Worm (Caenorhabditis elegans) whole organism, L1 larva: Measurements from ENCODE around the gene elpc-4.

Source experiments
- F16B12.6 ChIP-seq: fragments of 150-350 bp; optimal IDR thresholded peaks from 2 replicates; lab custom pipeline; 2014; ENCODE audit warnings: missing biosample characterization, missing genetic modification characterization
- aha-1 ChIP-seq: fragments of 150-350 bp; optimal IDR thresholded peaks from 2 replicates; lab custom pipeline; 2014; ENCODE audit warnings: missing biosample characterization, missing genetic modification characterization
- alr-1 ChIP-seq: fragments of 200-800 bp; sonication (Bioruptor generic); optimal IDR thresholded peaks from 2 replicates; lab custom pipeline; 2018; ENCODE audit warnings: borderline replicate concordance, mild to moderate bottlenecking, missing genetic modification characterization, missing compliant biosample characterization
- ama-1 ChIP-seq: fragments of 150-350 bp; optimal IDR thresholded peaks from 2 replicates; lab custom pipeline; 2014
- blmp-1 ChIP-seq: fragments of 150-350 bp; optimal IDR thresholded peaks from 2 replicates; lab custom pipeline; 2014; ENCODE audit warnings: missing biosample characterization, missing genetic modification characterization
- ceh-63 ChIP-seq: fragments of 200-800 bp; sonication (Bioruptor generic); optimal IDR thresholded peaks from 2 replicates; lab custom pipeline; 2018; ENCODE audit warnings: mild to moderate bottlenecking, missing genetic modification characterization, missing compliant biosample characterization
- ceh-8 ChIP-seq: fragments of 200-800 bp; sonication (Bioruptor generic); optimal IDR thresholded peaks from 2 replicates; lab custom pipeline; 2018; ENCODE audit warnings: mild to moderate bottlenecking, missing genetic modification characterization, moderate library complexity, missing compliant biosample characterization
- ceh-88 ChIP-seq: fragments of 200-800 bp; sonication (Bioruptor generic); IDR thresholded peaks from 2 replicates; pipeline ENCODE4 v1.3.6; 2022; ENCODE audit warnings: missing genetic modification characterization, missing compliant biosample characterization
- ceh-90 ChIP-seq: sonication (generic microtip); optimal IDR thresholded peaks from 2 replicates; lab custom pipeline; 2016; ENCODE audit warnings: missing genetic modification characterization, missing compliant biosample characterization
- dpl-1 ChIP-seq, 3 experiments: fragments of 150-350 bp in 2 of 3; sonication (generic microtip) in 1 of 3; optimal IDR thresholded peaks; 2 replicates each; lab custom pipeline; 2014 to 2017; ENCODE audit warnings: missing biosample characterization in 3 of 3, missing genetic modification characterization in 3 of 3, missing genetic modification reagents in 3 of 3
- dsc-1 ChIP-seq: sonication (generic microtip); optimal IDR thresholded peaks from 2 replicates; lab custom pipeline; 2016; ENCODE audit warnings: mild to moderate bottlenecking, missing genetic modification characterization, missing compliant biosample characterization
- efl-3 ChIP-seq: fragments of 200-800 bp; sonication (Bioruptor generic); optimal IDR thresholded peaks from 2 replicates; lab custom pipeline; 2018; ENCODE audit warnings: mild to moderate bottlenecking, missing genetic modification characterization, missing compliant biosample characterization
- egl-13 ChIP-seq: sonication (generic microtip); optimal IDR thresholded peaks from 2 replicates; lab custom pipeline; 2016; ENCODE audit warnings: missing genotype, missing genetic modification reagents, missing genetic modification characterization, missing compliant biosample characterization
- elt-3 ChIP-seq, 6 experiments: fragments of 150-350 bp in 1 of 6; sonication (generic microtip); optimal IDR thresholded peaks; 2 replicates each; lab custom pipeline; 2017 to 2018; ENCODE audit warnings: missing biosample characterization in 6 of 6, missing genetic modification characterization in 6 of 6, inconsistent platforms in 1 of 6
- ets-5 ChIP-seq: fragments of 200-800 bp; sonication (Bioruptor generic); IDR thresholded peaks from 2 replicates; pipeline ENCODE4 v1.3.6; 2022; ENCODE audit warnings: missing genetic modification characterization, missing compliant biosample characterization
- fkh-4 ChIP-seq: sonication (generic microtip); optimal IDR thresholded peaks from 2 replicates; lab custom pipeline; 2016; ENCODE audit warnings: missing compliant biosample characterization, missing genetic modification characterization, borderline replicate concordance
- fos-1 ChIP-seq: fragments of 150-350 bp; optimal IDR thresholded peaks from 2 replicates; lab custom pipeline; 2014; ENCODE audit warnings: missing biosample characterization, missing genetic modification characterization
- grh-1 ChIP-seq: fragments of 200-800 bp; sonication (Bioruptor generic); IDR thresholded peaks from 2 replicates; pipeline ENCODE4 v1.3.6; 2022; ENCODE audit warnings: missing genetic modification reagents, missing genetic modification characterization, missing compliant biosample characterization
- hlh-4 ChIP-seq: sonication (generic microtip); optimal IDR thresholded peaks from 2 replicates; lab custom pipeline; 2016; ENCODE audit warnings: mild to moderate bottlenecking, missing genetic modification characterization, missing compliant biosample characterization
- isw-1 ChIP-seq: fragments of 200-800 bp; sonication (Bioruptor generic); IDR thresholded peaks from 2 replicates; pipeline ENCODE4 v1.3.6; 2022; ENCODE audit warnings: missing genetic modification characterization, missing compliant biosample characterization
- lin-13 ChIP-seq: fragments of 150-350 bp; optimal IDR thresholded peaks from 2 replicates; lab custom pipeline; 2014; ENCODE audit warnings: missing biosample characterization, missing genetic modification reagents, missing genetic modification characterization
- lin-14 ChIP-seq: fragments of 200-800 bp; sonication (Bioruptor generic); optimal IDR thresholded peaks from 2 replicates; lab custom pipeline; 2018; ENCODE audit warnings: mild to moderate bottlenecking, missing genetic modification characterization, moderate library complexity, missing compliant biosample characterization
- lin-15B ChIP-seq: fragments of 150-350 bp; sonication (generic microtip); optimal IDR thresholded peaks from 3 replicates; lab custom pipeline; 2014; ENCODE audit warnings: missing biosample characterization, missing genetic modification characterization
- lin-35 ChIP-seq, 2 experiments: fragments of 150-350 bp; optimal IDR thresholded peaks; 2 replicates each; lab custom pipeline; 2014; ENCODE audit warnings: missing biosample characterization in 2 of 2, missing genetic modification characterization in 2 of 2, missing genetic modification reagents in 2 of 2
- lin-39 ChIP-seq: fragments of 150-350 bp; optimal IDR thresholded peaks from 2 replicates; lab custom pipeline; 2014; ENCODE audit warnings: missing biosample characterization, missing genetic modification reagents, missing genetic modification characterization
- lir-3 ChIP-seq: sonication (generic microtip); optimal IDR thresholded peaks from 2 replicates; lab custom pipeline; 2016; ENCODE audit warnings: mild to moderate bottlenecking, missing genetic modification characterization, moderate library complexity, missing compliant biosample characterization; ENCODE audit not compliant: poor library complexity
- lsy-2 ChIP-seq, 2 experiments: fragments of 150-350 bp; optimal IDR thresholded peaks; 2 replicates each; lab custom pipeline; 2014; ENCODE audit warnings: missing biosample characterization in 2 of 2, missing genetic modification characterization in 2 of 2
- mef-2 ChIP-seq: fragments of 150-350 bp; optimal IDR thresholded peaks from 2 replicates; lab custom pipeline; 2014; ENCODE audit warnings: missing biosample characterization, missing genetic modification characterization
- nhr-11 ChIP-seq: fragments of 150-350 bp; optimal IDR thresholded peaks from 2 replicates; lab custom pipeline; 2014; ENCODE audit warnings: missing biosample characterization, missing genetic modification characterization
- nhr-19 ChIP-seq: fragments of 200-800 bp; sonication (Bioruptor generic); conservative IDR thresholded peaks from 2 replicates; pipeline ENCODE4 v1.3.6; 2022; ENCODE audit warnings: missing genetic modification characterization, missing compliant biosample characterization
- nhr-20 ChIP-seq: sonication (generic microtip); optimal IDR thresholded peaks from 2 replicates; lab custom pipeline; 2016; ENCODE audit warnings: mild to moderate bottlenecking, missing genetic modification characterization, missing compliant biosample characterization
- nhr-28 ChIP-seq: fragments of 150-350 bp; optimal IDR thresholded peaks from 2 replicates; lab custom pipeline; 2014; ENCODE audit warnings: missing biosample characterization, missing genetic modification characterization
- nhr-47 ChIP-seq: sonication (generic microtip); optimal IDR thresholded peaks from 2 replicates; lab custom pipeline; 2016; ENCODE audit warnings: mild to moderate bottlenecking, missing genetic modification characterization, moderate library complexity, missing compliant biosample characterization
- nhr-71 ChIP-seq: sonication (generic microtip); optimal IDR thresholded peaks from 2 replicates; lab custom pipeline; 2016; ENCODE audit warnings: mild to moderate bottlenecking, missing genetic modification characterization, moderate library complexity, missing compliant biosample characterization
- nhr-85 ChIP-seq: sonication (generic microtip); peaks from one replicate; lab custom pipeline; 2016; ENCODE audit warnings: missing genetic modification characterization, inconsistent platforms, missing compliant biosample characterization
- nhr-90 ChIP-seq: sonication (generic microtip); optimal IDR thresholded peaks from 2 replicates; lab custom pipeline; 2016; ENCODE audit warnings: mild to moderate bottlenecking, missing genetic modification characterization, missing compliant biosample characterization; ENCODE audit not compliant: poor library complexity
- pag-3 ChIP-seq: sonication (generic microtip); optimal IDR thresholded peaks from 2 replicates; lab custom pipeline; 2017; ENCODE audit warnings: missing genetic modification characterization, mild to moderate bottlenecking, missing compliant biosample characterization, antibody characterized with exemption, borderline replicate concordance; ENCODE audit not compliant: insufficient read depth
- pqm-1 ChIP-seq: sonication (generic microtip); optimal IDR thresholded peaks from 3 replicates; lab custom pipeline; 2017; ENCODE audit warnings: missing biosample characterization, missing genetic modification characterization
- rnt-1 ChIP-seq: sonication (generic microtip); optimal IDR thresholded peaks from 2 replicates; lab custom pipeline; 2016; ENCODE audit warnings: mild to moderate bottlenecking, missing genetic modification characterization, moderate library complexity, missing compliant biosample characterization
- snpc-4 ChIP-seq: fragments of 150-350 bp; optimal IDR thresholded peaks from 2 replicates; lab custom pipeline; 2014; ENCODE audit warnings: missing biosample characterization, missing genetic modification characterization
- snu-23 ChIP-seq: sonication (generic microtip); optimal IDR thresholded peaks from 2 replicates; lab custom pipeline; 2016; ENCODE audit warnings: missing genetic modification characterization, missing compliant biosample characterization
- sptf-1 ChIP-seq: fragments of 150-350 bp; optimal IDR thresholded peaks from 2 replicates; lab custom pipeline; 2014; ENCODE audit warnings: missing biosample characterization, missing genetic modification characterization
- sup-37 ChIP-seq: fragments of 200-800 bp; sonication (Bioruptor generic); optimal IDR thresholded peaks from 2 replicates; lab custom pipeline; 2018; ENCODE audit warnings: mild to moderate bottlenecking, missing genetic modification characterization, missing compliant biosample characterization
- tbx-2 ChIP-seq: sonication (generic microtip); optimal IDR thresholded peaks from 2 replicates; lab custom pipeline; 2016; ENCODE audit warnings: missing genetic modification characterization, missing compliant biosample characterization
- tlp-1 ChIP-seq: fragments of 150-350 bp; optimal IDR thresholded peaks from 2 replicates; lab custom pipeline; 2014; ENCODE audit warnings: missing biosample characterization, missing genetic modification characterization
- unc-62 ChIP-seq: fragments of 150-350 bp; optimal IDR thresholded peaks from 2 replicates; lab custom pipeline; 2014; ENCODE audit warnings: missing biosample characterization, missing genetic modification reagents, missing genetic modification characterization
- xbp-1 ChIP-seq: sonication (generic microtip); optimal IDR thresholded peaks from 2 replicates; lab custom pipeline; 2016; ENCODE audit warnings: missing genetic modification characterization, missing compliant biosample characterization
- zip-4 ChIP-seq: fragments of 200-800 bp; sonication (Bioruptor generic); optimal IDR thresholded peaks from 2 replicates; lab custom pipeline; 2018; ENCODE audit warnings: mild to moderate bottlenecking, missing genetic modification characterization, moderate library complexity, missing compliant biosample characterization
- ztf-11 ChIP-seq, 2 experiments: sonication (generic microtip); optimal IDR thresholded peaks; 2 replicates each; lab custom pipeline; 2016 to 2017; ENCODE audit warnings: missing genetic modification characterization in 2 of 2, missing biosample characterization in 1 of 2, missing compliant biosample characterization in 1 of 2
- ztf-4 ChIP-seq: fragments of 150-350 bp; optimal IDR thresholded peaks from 2 replicates; lab custom pipeline; 2014; ENCODE audit warnings: missing biosample characterization, missing genetic modification characterization

The elpc-4 gene

ce11 chrIV:8027293-8027866 lies 10.6 kb downstream of the elpc-4 start:
- TF ChIP-seq lin-14 (peak; percentile 24), grh-1 (GFP tag; lab: Robert Waterston, UW) (no peak), nhr-85 (tag; lab: Kevin White, UChicago) (peak; percentile 94), nhr-71 (tag; lab: Kevin White, UChicago) (peak; percentile 35), nhr-20 (tag; lab: Kevin White, UChicago) (peak; percentile 33), nhr-19 (0 out of 2 replicates have a peak, but pooled peaks have one; percentile 9), elt-3 (tag; optimal IDR thresholded peaks at IDR 0.05; lab: Kevin White, UChicago) (peak in 3 of 6 experiments; percentile 37 to 56 (median 44)), nhr-28 (tag; lab: Kevin White, UChicago) (no peak), blmp-1 (peak; percentile 71)

ce11 chrIV:8028372-8028771 lies 11.6 kb downstream of the elpc-4 start:
- no peak for TF ChIP-seq ets-5
- no peak for TF ChIP-seq isw-1
- TF ChIP-seq lin-15B, result no peak
- TF ChIP-seq egl-13 (tag; lab: Kevin White, UChicago), result no peak
- peak; percentile 83 for TF ChIP-seq tbx-2
- TF ChIP-seq lin-39, result no peak
- TF ChIP-seq hlh-4 (tag; lab: Kevin White, UChicago), result no peak
- TF ChIP-seq sup-37 (GFP tag; lab: Kevin White, UChicago), result no peak
- no peak for TF ChIP-seq rnt-1 (tag; lab: Kevin White, UChicago)
- no peak for TF ChIP-seq ztf-11 (tag; optimal IDR thresholded peaks at IDR 0.05; lab: Kevin White, UChicago)
- TF ChIP-seq ceh-8, result no peak
- TF ChIP-seq snpc-4 (tag; lab: Kevin White, UChicago), result no peak
- no peak for TF ChIP-seq fkh-4 (tag; lab: Kevin White, UChicago)
- TF ChIP-seq sptf-1 (tag; lab: Kevin White, UChicago), result no peak
- peak; percentile 38 for TF ChIP-seq xbp-1 (tag; lab: Kevin White, UChicago)
- no peak for TF ChIP-seq mef-2 (tag; lab: Kevin White, UChicago)
- TF ChIP-seq pag-3 (tag; lab: Kevin White, UChicago), result peak; percentile 58
- TF ChIP-seq nhr-28 (tag; lab: Kevin White, UChicago), result no peak
- peak; percentile 32 for TF ChIP-seq lir-3 (tag; lab: Kevin White, UChicago)
- TF ChIP-seq F16B12.6 (tag; lab: Kevin White, UChicago), result no peak
- TF ChIP-seq dsc-1 (tag; lab: Kevin White, UChicago), result no peak
- no peak for TF ChIP-seq unc-62 (GFP tag; lab: Kevin White, UChicago)
- peak; percentile 53 to 58 (median 56) for TF ChIP-seq dpl-1 (GFP tag; optimal IDR thresholded peaks at IDR 0.05; lab: Kevin White, UChicago)
- peak; percentile 9 for TF ChIP-seq ztf-4 (tag; lab: Kevin White, UChicago)
- no peak for TF ChIP-seq fos-1 (tag; lab: Kevin White, UChicago)
- peak; percentile 93 for TF ChIP-seq blmp-1
- TF ChIP-seq aha-1, result no peak
- TF ChIP-seq ama-1 (lab: Kevin White, UChicago), result no peak
- TF ChIP-seq zip-4, result no peak
- TF ChIP-seq nhr-90 (tag; lab: Kevin White, UChicago), result peak; percentile 95
- no peak for TF ChIP-seq ceh-63
- TF ChIP-seq lin-14, result peak; percentile 95
- peak; percentile 43 for TF ChIP-seq lin-13
- no peak for TF ChIP-seq efl-3 (GFP tag; lab: Kevin White, UChicago)
- TF ChIP-seq ceh-90 (tag; lab: Kevin White, UChicago), result no peak
- peak; percentile 78 for TF ChIP-seq nhr-47 (tag; lab: Kevin White, UChicago)
- peak in 1 of 2 experiments; percentile 86 for TF ChIP-seq lin-35 (GFP tag; optimal IDR thresholded peaks at IDR 0.05; lab: Kevin White, UChicago)
- TF ChIP-seq alr-1 (tag; lab: Kevin White, UChicago), result no peak
- TF ChIP-seq nhr-11 (tag; lab: Kevin White, UChicago), result no peak
- peak; percentile 89 for TF ChIP-seq snu-23
- peak; percentile 66 for TF ChIP-seq pqm-1
- TF ChIP-seq ceh-88 (GFP tag; lab: Robert Waterston, UW), result no peak
- TF ChIP-seq lsy-2 (tag; optimal IDR thresholded peaks at IDR 0.05; lab: Kevin White, UChicago), result peak; percentile 57
- no peak for TF ChIP-seq tlp-1
